Fruit fly (Drosophila melanogaster) whole organism, embryonic: ENCODE results near the gene SkpD.
A peak's percentile ranks its signal among the peaks of the same experiment; 100 is the strongest.

Experiments
- Aef1 ChIP-seq: fragments of 200-800 bp; sonication (Bioruptor generic); IDR thresholded peaks from 3 replicates; pipeline ENCODE4 v1.3.6; 2022; ENCODE audit warnings: missing biosample characterization, missing genetic modification characterization
- Atf3 ChIP-seq: fragments of 200-800 bp; sonication (Bioruptor generic); optimal IDR thresholded peaks from 3 replicates; lab custom pipeline; 2016; ENCODE audit warnings: missing biosample characterization, missing genetic modification characterization
- CG11093 ChIP-seq: fragments of 200-800 bp; sonication (Bioruptor generic); IDR thresholded peaks from 3 replicates; pipeline ENCODE4 v1.3.6; 2022; ENCODE audit warnings: missing biosample characterization, missing genetic modification characterization
- CG11456 ChIP-seq: fragments of 200-800 bp; sonication (Bioruptor generic); IDR thresholded peaks from 3 replicates; pipeline ENCODE4 v1.3.6; 2022; ENCODE audit warnings: missing biosample characterization, missing genetic modification characterization
- CG12659 ChIP-seq: fragments of 200-800 bp; sonication (Bioruptor generic); optimal IDR thresholded peaks from 3 replicates; lab custom pipeline; 2017; ENCODE audit warnings: mild to moderate bottlenecking, missing biosample characterization, missing genetic modification reagents, missing genetic modification characterization
- CG13775 ChIP-seq: fragments of 200-800 bp; sonication (Bioruptor generic); optimal IDR thresholded peaks from 3 replicates; lab custom pipeline; 2017; ENCODE audit warnings: missing biosample characterization, mild to moderate bottlenecking, missing genetic modification characterization
- CG14014 ChIP-seq: fragments of 200-800 bp; sonication (Bioruptor generic); IDR thresholded peaks from 2 replicates; pipeline ENCODE4 v1.3.6; 2022; ENCODE audit warnings: missing biosample characterization, missing genetic modification characterization
- CG14710 ChIP-seq: fragments of 200-800 bp; sonication (Bioruptor generic); optimal IDR thresholded peaks from 3 replicates; lab custom pipeline; 2019; ENCODE audit warnings: missing biosample characterization, mild to moderate bottlenecking, missing genetic modification characterization, moderate library complexity
- CG15011 ChIP-seq: fragments of 200-800 bp; sonication (Bioruptor generic); optimal IDR thresholded peaks from 3 replicates; lab custom pipeline; 2018; ENCODE audit warnings: missing biosample characterization, mild to moderate bottlenecking, missing genetic modification characterization
- CG15269 ChIP-seq: fragments of 200-800 bp; sonication (Bioruptor generic); optimal IDR thresholded peaks from 2 replicates; lab custom pipeline; 2018; ENCODE audit warnings: missing biosample characterization, mild to moderate bottlenecking, missing genetic modification characterization, moderate library complexity
- CG18476 ChIP-seq: fragments of 200-800 bp; sonication (Bioruptor generic); optimal IDR thresholded peaks from 2 replicates; lab custom pipeline; 2016; ENCODE audit warnings: missing biosample characterization, mild to moderate bottlenecking, missing genetic modification characterization
- CG18599 ChIP-seq: fragments of 200-800 bp; sonication (Bioruptor generic); optimal IDR thresholded peaks from 3 replicates; lab custom pipeline; 2017; ENCODE audit warnings: missing biosample characterization, missing genetic modification characterization, mild to moderate bottlenecking, moderate library complexity, missing genetic modification reagents
- CG2199 ChIP-seq: fragments of 200-800 bp; sonication (Bioruptor generic); IDR thresholded peaks from 3 replicates; pipeline ENCODE4 v1.3.6; 2022; ENCODE audit warnings: missing biosample characterization, missing genetic modification characterization
- CG31388 ChIP-seq: fragments of 200-800 bp; sonication (Bioruptor generic); optimal IDR thresholded peaks from 2 replicates; lab custom pipeline; 2016; ENCODE audit warnings: missing biosample characterization, missing genetic modification characterization
- CG32772 ChIP-seq: fragments of 200-800 bp; sonication (Bioruptor generic); IDR thresholded peaks from 2 replicates; pipeline ENCODE4 v1.3.6; 2022; ENCODE audit warnings: missing biosample characterization, missing genetic modification characterization
- CG33213 ChIP-seq: fragments of 200-800 bp; sonication (Bioruptor generic); optimal IDR thresholded peaks from 3 replicates; lab custom pipeline; 2016; ENCODE audit warnings: missing biosample characterization, missing genetic modification characterization
- CG34376 ChIP-seq: fragments of 200-800 bp; sonication (Bioruptor generic); optimal IDR thresholded peaks from 2 replicates; lab custom pipeline; 2018; ENCODE audit warnings: missing biosample characterization, mild to moderate bottlenecking, missing genetic modification characterization
- CG3726 ChIP-seq: fragments of 200-800 bp; sonication (Bioruptor generic); IDR thresholded peaks from 3 replicates; pipeline ENCODE4, ENCODE4 v1.3.6; 2022; ENCODE audit warnings: missing biosample characterization, missing genetic modification characterization
- CG3847 ChIP-seq: fragments of 200-800 bp; sonication (Bioruptor generic); IDR thresholded peaks from 2 replicates; pipeline ENCODE4 v1.3.6; 2022; ENCODE audit warnings: missing biosample characterization, missing genetic modification characterization
- CG6175 ChIP-seq: fragments of 200-800 bp; sonication (Bioruptor generic); IDR thresholded peaks from 3 replicates; pipeline ENCODE4 v1.3.6; 2022; ENCODE audit warnings: missing biosample characterization, missing genetic modification characterization
- CG6689 ChIP-seq: fragments of 200-800 bp; sonication (Bioruptor generic); IDR thresholded peaks from 2 replicates; pipeline ENCODE4 v1.3.6; 2022; ENCODE audit warnings: missing biosample characterization, missing genetic modification characterization
- CG7271 ChIP-seq: fragments of 200-800 bp; sonication (Bioruptor generic); optimal IDR thresholded peaks from 2 replicates; lab custom pipeline; 2018; ENCODE audit warnings: missing biosample characterization, mild to moderate bottlenecking, missing genetic modification characterization, moderate library complexity
- CG8765 ChIP-seq: fragments of 200-800 bp; sonication (Bioruptor generic); IDR thresholded peaks from 2 replicates; pipeline ENCODE4 v1.3.6; 2022; ENCODE audit warnings: missing biosample characterization, missing genetic modification characterization
- CG8944 ChIP-seq: fragments of 200-800 bp; sonication (Bioruptor generic); optimal IDR thresholded peaks from 3 replicates; lab custom pipeline; 2016; ENCODE audit warnings: missing biosample characterization, missing genetic modification characterization
- Dip2 ChIP-seq: fragments of 200-800 bp; sonication (Bioruptor generic); IDR thresholded peaks from 2 replicates; pipeline ENCODE4 v1.3.6; 2022; ENCODE audit warnings: missing biosample characterization, missing genetic modification characterization
- Dll ChIP-seq: fragments of 200-800 bp; sonication (Bioruptor generic); IDR thresholded peaks from 4 replicates; pipeline ENCODE4 v1.3.6; 2022; ENCODE audit warnings: missing biosample characterization, missing genetic modification characterization; ENCODE audit not compliant: partially characterized antibody
- Dref ChIP-seq: fragments of 200-800 bp; sonication (Bioruptor generic); IDR thresholded peaks from 2 replicates; pipeline ENCODE4 v1.3.6; 2022; ENCODE audit warnings: missing biosample characterization, missing genetic modification characterization
- HHEX ChIP-seq: fragments of 200-800 bp; sonication (Bioruptor generic); optimal IDR thresholded peaks from 3 replicates; lab custom pipeline; 2017; ENCODE audit warnings: missing biosample characterization, mild to moderate bottlenecking, missing genetic modification characterization, missing genetic modification reagents
- Neu2 ChIP-seq: fragments of 200-800 bp; sonication (Bioruptor generic); optimal IDR thresholded peaks from 3 replicates; lab custom pipeline; 2016; ENCODE audit warnings: missing biosample characterization, missing genetic modification characterization, borderline replicate concordance
- Oaz ChIP-seq: fragments of 200-800 bp; sonication (Bioruptor generic); IDR thresholded peaks from 2 replicates; pipeline ENCODE4 v1.3.6; 2022; ENCODE audit warnings: missing biosample characterization, missing genetic modification characterization
- PHDP ChIP-seq: fragments of 200-800 bp; sonication (Bioruptor generic); optimal IDR thresholded peaks from 3 replicates; lab custom pipeline; 2018; ENCODE audit warnings: missing biosample characterization, mild to moderate bottlenecking, missing genetic modification characterization, moderate library complexity
- TFAM ChIP-seq: fragments of 200-800 bp; sonication (Bioruptor generic); optimal IDR thresholded peaks from 2 replicates; lab custom pipeline; 2017; ENCODE audit warnings: missing biosample characterization, missing genetic modification characterization, inconsistent platforms
- abd-A ChIP-seq: fragments of 200-800 bp; sonication (Bioruptor generic); optimal IDR thresholded peaks from 3 replicates; lab custom pipeline; 2019; ENCODE audit warnings: missing biosample characterization, mild to moderate bottlenecking, missing genetic modification characterization, moderate library complexity
- ac ChIP-seq: fragments of 200-800 bp; sonication (Bioruptor generic); optimal IDR thresholded peaks from 3 replicates; lab custom pipeline; 2017; ENCODE audit warnings: missing biosample characterization, mild to moderate bottlenecking, missing genetic modification characterization
- amos ChIP-seq: fragments of 200-800 bp; sonication (Bioruptor generic); IDR thresholded peaks from 2 replicates; pipeline ENCODE4 v1.3.6; 2022; ENCODE audit warnings: missing biosample characterization, missing genetic modification characterization; ENCODE audit not compliant: partially characterized antibody
- chif ChIP-seq, 2 experiments: fragments of 200-800 bp; sonication (Bioruptor generic); optimal IDR thresholded peaks; 3 replicates each; lab custom pipeline; 2016; ENCODE audit warnings: missing biosample characterization in 2 of 2, missing genetic modification characterization in 2 of 2
- ci ChIP-seq: fragments of 200-800 bp; sonication (Bioruptor generic); IDR thresholded peaks from 3 replicates; pipeline ENCODE4 v1.3.6; 2022; ENCODE audit warnings: missing biosample characterization, missing genetic modification characterization
- da ChIP-seq: fragments of 200-800 bp; sonication (Bioruptor generic); optimal IDR thresholded peaks from 2 replicates; lab custom pipeline; 2016; ENCODE audit warnings: missing biosample characterization, missing genetic modification characterization
- esg ChIP-seq: fragments of 200-800 bp; sonication (Bioruptor generic); conservative IDR thresholded peaks from 2 replicates; pipeline ENCODE4 v1.3.6; 2022; ENCODE audit warnings: missing biosample characterization, missing genetic modification characterization
- ewg ChIP-seq: fragments of 200-800 bp; sonication (Bioruptor generic); optimal IDR thresholded peaks from 3 replicates; lab custom pipeline; 2017; ENCODE audit warnings: mild to moderate bottlenecking, missing biosample characterization, missing genetic modification reagents, missing genetic modification characterization
- ham ChIP-seq: fragments of 200-800 bp; sonication (Bioruptor generic); IDR thresholded peaks from 2 replicates; pipeline ENCODE4 v1.3.6; 2022; ENCODE audit warnings: missing biosample characterization, missing genetic modification characterization
- insv ChIP-seq, 2 experiments: fragments of 200-800 bp; sonication (Bioruptor generic); optimal IDR thresholded peaks; 3 replicates each; lab custom pipeline; 2016 to 2018; ENCODE audit warnings: missing biosample characterization in 2 of 2, missing genetic modification characterization in 2 of 2
- klu ChIP-seq: fragments of 200-800 bp; sonication (Bioruptor generic); IDR thresholded peaks from 2 replicates; pipeline ENCODE4 v1.3.6; 2022; ENCODE audit warnings: missing biosample characterization, missing genetic modification characterization
- repo ChIP-seq: fragments of 200-800 bp; sonication (Bioruptor generic); optimal IDR thresholded peaks from 2 replicates; lab custom pipeline; 2016; ENCODE audit warnings: missing biosample characterization, missing genetic modification characterization
- sd ChIP-seq: fragments of 200-800 bp; sonication (Bioruptor generic); optimal IDR thresholded peaks from 3 replicates; lab custom pipeline; 2018; ENCODE audit warnings: missing biosample characterization, mild to moderate bottlenecking, missing genetic modification characterization, moderate library complexity
- sob ChIP-seq: fragments of 200-800 bp; sonication (Bioruptor generic); IDR thresholded peaks from 2 replicates; pipeline ENCODE4 v1.3.6; 2022; ENCODE audit warnings: missing biosample characterization, missing genetic modification characterization
- sqz ChIP-seq: fragments of 200-800 bp; sonication (Bioruptor generic); optimal IDR thresholded peaks from 3 replicates; lab custom pipeline; 2018; ENCODE audit warnings: missing biosample characterization, mild to moderate bottlenecking, missing genetic modification characterization
- tna ChIP-seq: fragments of 200-800 bp; sonication (Bioruptor generic); IDR thresholded peaks from 2 replicates; pipeline ENCODE4 v1.3.6; 2022; ENCODE audit warnings: missing biosample characterization, missing genetic modification characterization; ENCODE audit not compliant: partially characterized antibody
- twi ChIP-seq: fragments of 200-800 bp; optimal IDR thresholded peaks from 2 replicates; lab custom pipeline; 2019; ENCODE audit warnings: missing biosample characterization, mild to moderate bottlenecking, missing genetic modification characterization, moderate library complexity
- vvl ChIP-seq: fragments of 200-800 bp; sonication (Bioruptor generic); IDR thresholded peaks from 2 replicates; pipeline ENCODE4 v1.3.6; 2022; ENCODE audit warnings: missing biosample characterization, missing genetic modification characterization
- yki ChIP-seq: fragments of >200 bp; optimal IDR thresholded peaks from 3 replicates; lab custom pipeline; 2018

Gene SkpD

DNA sequence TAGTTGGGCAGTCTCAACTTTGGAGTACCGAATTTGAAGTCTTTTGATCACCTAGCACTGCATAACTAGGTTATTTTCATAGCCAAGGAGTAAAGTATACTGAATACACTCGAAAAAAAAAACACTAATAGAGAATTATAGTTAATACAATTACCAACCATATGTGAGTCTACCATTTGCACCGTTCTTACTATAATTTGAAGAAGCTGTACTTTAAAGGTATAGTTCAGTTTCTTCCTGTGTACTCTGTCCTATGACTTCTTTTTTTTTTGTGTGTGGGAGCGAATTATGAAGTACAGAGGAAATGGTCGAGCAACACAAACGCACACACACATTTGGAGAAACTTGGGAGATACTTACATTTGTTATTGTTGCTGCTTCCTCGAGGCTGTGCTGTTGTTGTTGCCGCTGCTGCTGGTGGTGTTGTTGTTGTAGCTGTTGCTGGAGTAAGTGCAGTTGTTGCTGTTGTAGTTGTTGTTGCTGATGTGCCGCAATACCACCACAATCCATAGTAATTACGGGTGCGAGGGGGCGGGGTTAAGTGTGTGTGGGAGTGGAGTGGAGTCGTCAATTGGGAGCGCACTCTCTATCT is 38.1 kb downstream of the SkpD start (continued):
- TF ChIP-seq CG18599 (GFP tag; lab: Kevin White, UChicago) (peak; percentile 82), HHEX (peak; percentile 84), amos (GFP tag; lab: Robert Waterston, UW) (no peak), Dref (GFP tag; lab: Robert Waterston, UW) (no peak), klu (peak; percentile 52), yki (lab: Kevin White, UChicago) (no peak), CG6175 (GFP tag; lab: Robert Waterston, UW) (peak; percentile 28; the same call in 1 of the 3 replicates), CG7271 (tag; lab: Kevin White, UChicago) (peak; percentile 84), insv (GFP tag; optimal IDR thresholded peaks at IDR 0.05; lab: Kevin White, UChicago) (no peak), CG18476 (GFP tag; lab: Kevin White, UChicago) (peak; percentile 76), ewg (peak; percentile 86), sob (GFP tag; lab: Robert Waterston, UW) (peak; percentile 75), CG14710 (tag; lab: Kevin White, UChicago) (peak; percentile 95), PHDP (tag; lab: Kevin White, UChicago) (peak; percentile 88), sd (peak; percentile 18), CG8944 (GFP tag; lab: Kevin White, UChicago) (peak; percentile 93), Dll (GFP tag; lab: Robert Waterston, UW) (no peak), TFAM (peak; percentile 67), repo (GFP tag; lab: Kevin White, UChicago) (peak; percentile 80), da (GFP tag; lab: Kevin White, UChicago) (peak; percentile 84), CG32772 (peak; percentile 87), tna (GFP tag; lab: Robert Waterston, UW) (no peak), CG12659 (GFP tag; lab: Kevin White, UChicago) (peak; percentile 85), Aef1 (GFP tag; lab: Robert Waterston, UW) (peak; percentile 75), CG6689 (peak; percentile 86), Dip2 (no peak), esg (peak; percentile 83), CG8765 (peak; percentile 92), Atf3 (GFP tag; lab: Kevin White, UChicago) (peak; percentile 93), CG2199 (GFP tag; lab: Robert Waterston, UW) (peak; percentile 91), Oaz (GFP tag; lab: Robert Waterston, UW) (peak; percentile 71), ci (GFP tag; lab: Robert Waterston, UW) (peak; percentile 96), CG13775 (GFP tag; lab: Kevin White, UChicago) (peak; percentile 84), abd-A (tag; lab: Kevin White, UChicago) (no peak), vvl (peak; percentile 95), Neu2 (GFP tag; lab: Kevin White, UChicago) (peak; percentile 54), twi (peak; percentile 45), chif (GFP tag; optimal IDR thresholded peaks at IDR 0.05; lab: Kevin White, UChicago) (peak; percentile 92 to 98), CG14014 (peak; percentile 82), sqz (GFP tag; lab: Kevin White, UChicago) (peak; percentile 73), CG3847 (GFP tag; lab: Robert Waterston, UW) (peak; percentile 60; the same call in 1 of the 2 replicates), CG34376 (GFP tag; lab: Kevin White, UChicago) (no peak), CG31388 (GFP tag; lab: Kevin White, UChicago) (peak; percentile 73), CG3726 (GFP tag; lab: Robert Waterston, UW) (peak; percentile 87; the same call in 2 of the 3 replicates), ham (GFP tag; lab: Robert Waterston, UW) (no peak), CG15011 (GFP tag; lab: Kevin White, UChicago) (no peak), ac (GFP tag; lab: Kevin White, UChicago) (peak; percentile 90), CG11093 (GFP tag; lab: Robert Waterston, UW) (peak; percentile 72), CG33213 (GFP tag; lab: Kevin White, UChicago) (peak; percentile 89), CG15269 (tag; lab: Kevin White, UChicago) (peak; percentile 84), CG11456 (GFP tag; lab: Robert Waterston, UW) (peak; percentile 77)
